Fruit fly (Drosophila melanogaster): ENCODE data around the gene CG6059.

Gene CG6059

DNA sequence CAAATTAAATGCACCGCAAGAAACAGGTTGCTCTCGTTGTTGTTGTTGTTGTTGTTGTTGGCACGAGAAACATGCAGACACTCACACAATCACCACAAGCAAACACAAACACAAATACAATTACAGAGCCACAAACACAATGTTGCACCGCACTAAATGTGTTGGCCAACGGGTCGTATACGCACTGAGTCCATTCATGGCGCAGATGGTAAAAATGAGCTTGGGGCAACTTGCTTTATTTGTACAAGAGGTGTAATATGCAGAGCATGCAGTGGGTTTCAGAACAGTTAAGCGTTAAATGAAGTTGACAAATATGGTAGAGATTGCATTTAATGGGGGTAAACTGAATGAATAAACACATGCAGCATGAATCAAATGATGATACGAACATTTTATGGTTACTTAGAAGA is 13.4 kb upstream of the CG6059 start (continued):
- no peak for TF ChIP-seq Nf-YC (tag; optimal IDR thresholded peaks at IDR 0.05)
- TF ChIP-seq CG30431 (GFP tag; optimal IDR thresholded peaks at IDR 0.05): no peak
- no peak for TF ChIP-seq Trl (optimal IDR thresholded peaks at IDR 0.05)
- peak; percentile 53 for TF ChIP-seq Trl (GFP tag; optimal IDR thresholded peaks at IDR 0.05)
- TF ChIP-seq Hand (GFP tag; optimal IDR thresholded peaks at IDR 0.05): no peak
- TF ChIP-seq Side (GFP tag; optimal IDR thresholded peaks at IDR 0.05): no peak
- TF ChIP-seq PHDP (tag; optimal IDR thresholded peaks at IDR 0.05): peak; percentile 30
- TF ChIP-seq tx (GFP tag; optimal IDR thresholded peaks at IDR 0.05): no peak
- peak; percentile 24 for TF ChIP-seq CG10431 (GFP tag; optimal IDR thresholded peaks at IDR 0.05)
- TF ChIP-seq CG32772 (GFP tag; IDR thresholded peaks at IDR 0.05): no peak
- TF ChIP-seq knrl (GFP tag; IDR thresholded peaks at IDR 0.05; ENCODE audit: partially characterized antibody): no peak
- no peak for TF ChIP-seq CG16815 (GFP tag; optimal IDR thresholded peaks at IDR 0.05)
- no peak for TF ChIP-seq Meics (GFP tag; optimal IDR thresholded peaks at IDR 0.05)
- no peak for TF ChIP-seq CG3847 (GFP tag; IDR thresholded peaks at IDR 0.05)
- TF ChIP-seq CG14050 (GFP tag; IDR thresholded peaks at IDR 0.05): no peak
- TF ChIP-seq CG3163 (GFP tag; optimal IDR thresholded peaks at IDR 0.05): no peak
- TF ChIP-seq CG1529 (GFP tag; optimal IDR thresholded peaks at IDR 0.05): peak; percentile 64
- no peak for TF ChIP-seq zf30C (GFP tag; optimal IDR thresholded peaks at IDR 0.05)
- no peak for TF ChIP-seq tin (GFP tag; optimal IDR thresholded peaks at IDR 0.05)
- no peak for TF ChIP-seq stwl (tag; optimal IDR thresholded peaks at IDR 0.05)
- TF ChIP-seq sima (GFP tag; optimal IDR thresholded peaks at IDR 0.05): no peak
- no peak for TF ChIP-seq trem (tag; optimal IDR thresholded peaks at IDR 0.05)
- no peak for TF ChIP-seq ranshi (GFP tag; IDR thresholded peaks at IDR 0.05)
- no peak for TF ChIP-seq CG15011 (GFP tag; optimal IDR thresholded peaks at IDR 0.05)
- no peak for TF ChIP-seq Dref (GFP tag; IDR thresholded peaks at IDR 0.05)
- no peak for TF ChIP-seq CG2129 (GFP tag; IDR thresholded peaks at IDR 0.05; ENCODE audit: partially characterized antibody)
- TF ChIP-seq CG1233 (GFP tag; optimal IDR thresholded peaks at IDR 0.05): no peak
- no peak for TF ChIP-seq CG17328 (GFP tag; IDR thresholded peaks at IDR 0.05)
- TF ChIP-seq esg (GFP tag; conservative IDR thresholded peaks at IDR 0.05): no peak
- peak in 1 of 2 experiments; percentile 68 for TF ChIP-seq bsh (GFP tag; optimal IDR thresholded peaks at IDR 0.05)
- TF ChIP-seq gcm2 (GFP tag; optimal IDR thresholded peaks at IDR 0.05): no peak
- no peak for TF ChIP-seq Sry-δ (GFP tag; optimal IDR thresholded peaks at IDR 0.05)
- no peak for TF ChIP-seq psq (GFP tag; optimal IDR thresholded peaks at IDR 0.05)
- no peak for TF ChIP-seq luna (GFP tag; optimal IDR thresholded peaks at IDR 0.05)
- TF ChIP-seq Hr39 (optimal IDR thresholded peaks at IDR 0.05): no peak
- TF ChIP-seq Scr (GFP tag; IDR thresholded peaks at IDR 0.05; ENCODE audit: partially characterized antibody): no peak
- TF ChIP-seq HHEX (GFP tag; optimal IDR thresholded peaks at IDR 0.05): no peak
- peak in 1 of 2 experiments; percentile 58 for TF ChIP-seq eve (GFP tag; optimal IDR thresholded peaks at IDR 0.05)
- no peak for TF ChIP-seq exex (tag; optimal IDR thresholded peaks at IDR 0.05)
- no peak for TF ChIP-seq CG9609 (GFP tag; optimal IDR thresholded peaks at IDR 0.05)
- no peak for TF ChIP-seq NFAT (GFP tag; IDR thresholded peaks at IDR 0.05)
- TF ChIP-seq CG30403 (GFP tag; optimal IDR thresholded peaks at IDR 0.05): no peak
- TF ChIP-seq CG3281 (GFP tag; optimal IDR thresholded peaks at IDR 0.05): no peak
- TF ChIP-seq Abd-B (GFP tag; optimal IDR thresholded peaks at IDR 0.05): no peak
- TF ChIP-seq CG18764 (GFP tag; optimal IDR thresholded peaks at IDR 0.05): peak; percentile 1
- TF ChIP-seq Aef1 (GFP tag; IDR thresholded peaks at IDR 0.05): no peak
- no peak for TF ChIP-seq CG14014 (GFP tag; IDR thresholded peaks at IDR 0.05)
- TF ChIP-seq NC2α (GFP tag; optimal IDR thresholded peaks at IDR 0.05): no peak
- TF ChIP-seq Rx (GFP tag; IDR thresholded peaks at IDR 0.05): no peak
- no peak for TF ChIP-seq h (optimal IDR thresholded peaks at IDR 0.05)
- no peak for TF ChIP-seq CG18476 (GFP tag; optimal IDR thresholded peaks at IDR 0.05)
- TF ChIP-seq Six4 (GFP tag; optimal IDR thresholded peaks at IDR 0.05): no peak
- TF ChIP-seq Dek (tag; optimal IDR thresholded peaks at IDR 0.05): no peak
- peak; percentile 22 for TF ChIP-seq CoRest (tag; optimal IDR thresholded peaks at IDR 0.05)
